Fruit fly (Drosophila melanogaster) S2 (cell line): ENCODE data around the gene Nnf1b.

Experiments
- CG8478 ChIP-seq: fragments of >200 bp; optimal IDR thresholded peaks from 2 replicates; lab custom pipeline; 2018
- CTCF ChIP-seq, 2 experiments: fragments of >200 bp; optimal IDR thresholded peaks; 2 replicates each; lab custom pipeline; 2018

dm6 chr2L:817850-818249 is 7.5 kb downstream of the Nnf1b start, which contains the start of gene CG15880:
- TF ChIP-seq CG8478 (lab: Kevin White, UChicago) (no peak), CTCF (optimal IDR thresholded peaks at IDR 0.05; lab: Kevin White, UChicago) (no peak)
